Worm (Caenorhabditis elegans): Measurements from ENCODE around the gene srbc-54.

DNA sequence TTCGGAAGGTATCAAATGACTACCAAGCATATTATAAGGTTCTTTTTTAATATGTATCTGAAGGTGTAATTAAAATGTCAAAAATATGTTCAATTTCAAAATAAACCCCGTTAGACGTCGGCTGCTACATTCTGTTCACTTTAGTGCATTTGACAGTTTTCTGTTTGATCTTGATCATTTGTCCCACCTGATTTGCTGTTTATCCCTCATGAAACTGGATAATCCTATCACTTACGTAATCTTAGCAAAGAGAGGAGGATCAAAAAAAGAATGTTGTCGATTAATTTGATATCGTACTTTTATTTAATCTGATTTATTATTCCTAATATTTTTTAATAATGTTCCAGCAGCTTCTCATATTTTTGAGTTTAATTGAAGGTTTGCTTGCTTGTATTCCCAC lies 23.1 kb downstream of the srbc-54 start, which contains the start of gene F54B8.1:
- TF ChIP-seq him-1 (tag; optimal IDR thresholded peaks at IDR 0.05), result no peak
- TF ChIP-seq dao-5 (tag; optimal IDR thresholded peaks at IDR 0.05), result no peak
